Worm (Caenorhabditis elegans) whole organism, L2 larva: ENCODE measurements around the gene E02H4.7.

ENCODE experiments used
- C34F6.9 ChIP-seq: fragments of 150-350 bp; optimal IDR thresholded peaks from 2 replicates; lab custom pipeline; 2014; ENCODE audit warnings: missing biosample characterization, missing genetic modification characterization
- F13H6.1 ChIP-seq: sonication (generic microtip); optimal IDR thresholded peaks from 2 replicates; lab custom pipeline; 2016; ENCODE audit warnings: missing genetic modification characterization, missing compliant biosample characterization
- R02D3.7 ChIP-seq: fragments of 150-350 bp; optimal IDR thresholded peaks from 2 replicates; lab custom pipeline; 2014; ENCODE audit warnings: missing biosample characterization, missing genetic modification characterization
- ZK546.5 ChIP-seq: sonication (generic microtip); optimal IDR thresholded peaks from 2 replicates; lab custom pipeline; 2017; ENCODE audit warnings: missing biosample characterization, missing genetic modification characterization
- ceh-16 ChIP-seq: fragments of 150-350 bp; optimal IDR thresholded peaks from 2 replicates; lab custom pipeline; 2014; ENCODE audit warnings: missing biosample characterization, missing genetic modification characterization
- ceh-82 ChIP-seq: fragments of 150-350 bp; optimal IDR thresholded peaks from 2 replicates; lab custom pipeline; 2014; ENCODE audit warnings: missing biosample characterization, missing genetic modification characterization
- crh-2 ChIP-seq: sonication (generic microtip); optimal IDR thresholded peaks from 2 replicates; lab custom pipeline; 2017; ENCODE audit warnings: missing biosample characterization, missing genetic modification characterization
- egl-27 ChIP-seq: sonication (generic microtip); optimal IDR thresholded peaks from 3 replicates; lab custom pipeline; 2017; ENCODE audit warnings: missing biosample characterization, missing genetic modification reagents, missing genetic modification characterization
- fos-1 ChIP-seq: fragments of 150-350 bp; optimal IDR thresholded peaks from 2 replicates; lab custom pipeline; 2014; ENCODE audit warnings: missing biosample characterization, missing genetic modification characterization
- gmeb-1 ChIP-seq: fragments of 150-350 bp; optimal IDR thresholded peaks from 2 replicates; lab custom pipeline; 2014; ENCODE audit warnings: missing biosample characterization, missing genetic modification characterization
- lin-13 ChIP-seq: fragments of 150-350 bp; optimal IDR thresholded peaks from 2 replicates; lab custom pipeline; 2014; ENCODE audit warnings: missing biosample characterization, missing genetic modification reagents, missing genetic modification characterization
- lsy-2 ChIP-seq, 2 experiments: fragments of 150-350 bp in 1 of 2; sonication (generic microtip) in 1 of 2; optimal IDR thresholded peaks; 2 replicates each; lab custom pipeline; 2014 to 2017; ENCODE audit warnings: missing biosample characterization in 2 of 2, missing genetic modification characterization in 2 of 2
- mab-5 ChIP-seq: fragments of 150-350 bp; optimal IDR thresholded peaks from 2 replicates; lab custom pipeline; 2014; ENCODE audit warnings: missing biosample characterization, missing genetic modification characterization
- mdl-1 ChIP-seq, 2 experiments: fragments of 150-350 bp in 1 of 2; sonication (generic microtip) in 1 of 2; optimal IDR thresholded peaks; 2 replicates each; lab custom pipeline; 2017; ENCODE audit warnings: missing biosample characterization in 2 of 2, missing genetic modification characterization in 2 of 2
- nhr-12 ChIP-seq: fragments of 150-350 bp; optimal IDR thresholded peaks from 2 replicates; lab custom pipeline; 2014; ENCODE audit warnings: missing biosample characterization, missing genetic modification characterization
- nhr-129 ChIP-seq: fragments of 150-350 bp; optimal IDR thresholded peaks from 2 replicates; lab custom pipeline; 2014; ENCODE audit warnings: missing biosample characterization, missing genetic modification characterization
- nhr-23 ChIP-seq: fragments of 150-350 bp; optimal IDR thresholded peaks from 2 replicates; lab custom pipeline; 2014; ENCODE audit warnings: missing biosample characterization, missing genetic modification reagents, missing genetic modification characterization
- nhr-237 ChIP-seq: fragments of 150-350 bp; optimal IDR thresholded peaks from 2 replicates; lab custom pipeline; 2014; ENCODE audit warnings: missing biosample characterization, missing genetic modification characterization
- nhr-25 ChIP-seq: fragments of 150-350 bp; sonication (generic microtip); optimal IDR thresholded peaks from 3 replicates; lab custom pipeline; 2014; ENCODE audit warnings: missing biosample characterization, missing genetic modification characterization
- nhr-77 ChIP-seq: fragments of 150-350 bp; optimal IDR thresholded peaks from 2 replicates; lab custom pipeline; 2014; ENCODE audit warnings: missing biosample characterization, missing genetic modification characterization
- peb-1 ChIP-seq: fragments of 150-350 bp; optimal IDR thresholded peaks from 2 replicates; lab custom pipeline; 2014; ENCODE audit warnings: missing biosample characterization, missing genetic modification characterization
- sem-4 ChIP-seq: fragments of 150-350 bp; optimal IDR thresholded peaks from 2 replicates; lab custom pipeline; 2014; ENCODE audit warnings: missing biosample characterization, missing genetic modification reagents, missing genetic modification characterization
- skn-1 ChIP-seq: sonication (generic microtip); optimal IDR thresholded peaks from 2 replicates; lab custom pipeline; 2017; ENCODE audit warnings: missing biosample characterization, missing genetic modification characterization
- sma-3 ChIP-seq: sonication (generic microtip); optimal IDR thresholded peaks from 2 replicates; lab custom pipeline; 2016; ENCODE audit warnings: missing genetic modification reagents, missing genetic modification characterization, missing compliant biosample characterization
- sma-9 ChIP-seq, 2 experiments: fragments of 150-350 bp in 1 of 2; sonication (generic microtip) in 1 of 2; optimal IDR thresholded peaks; 2 replicates each; lab custom pipeline; 2014 to 2016; ENCODE audit warnings: missing genetic modification characterization in 2 of 2, mild to moderate bottlenecking in 1 of 2, missing biosample characterization in 1 of 2, missing compliant biosample characterization in 1 of 2, missing genetic modification reagents in 1 of 2, moderate library complexity in 1 of 2
- snpc-4 ChIP-seq: fragments of 150-350 bp; optimal IDR thresholded peaks from 2 replicates; lab custom pipeline; 2014; ENCODE audit warnings: missing biosample characterization, missing genetic modification characterization
- unc-39 ChIP-seq: fragments of 150-350 bp; optimal IDR thresholded peaks from 2 replicates; lab custom pipeline; 2014; ENCODE audit warnings: missing biosample characterization, missing genetic modification characterization
- unc-55 ChIP-seq: fragments of 150-350 bp; sonication (generic microtip); optimal IDR thresholded peaks from 3 replicates; lab custom pipeline; 2014; ENCODE audit warnings: missing biosample characterization, missing genetic modification reagents, missing genetic modification characterization
- unc-62 ChIP-seq: fragments of 150-350 bp; optimal IDR thresholded peaks from 2 replicates; lab custom pipeline; 2014; ENCODE audit warnings: missing biosample characterization, missing genetic modification reagents, missing genetic modification characterization
- zag-1 ChIP-seq: fragments of 150-350 bp; optimal IDR thresholded peaks from 2 replicates; lab custom pipeline; 2014; ENCODE audit warnings: missing biosample characterization, missing genetic modification characterization
- ztf-11 ChIP-seq: sonication (generic microtip); optimal IDR thresholded peaks from 2 replicates; lab custom pipeline; 2017; ENCODE audit warnings: missing biosample characterization, missing genetic modification characterization
- ztf-4 ChIP-seq: fragments of 150-350 bp; optimal IDR thresholded peaks from 2 replicates; lab custom pipeline; 2014; ENCODE audit warnings: missing biosample characterization, missing genetic modification characterization

E02H4.7 gene

DNA sequence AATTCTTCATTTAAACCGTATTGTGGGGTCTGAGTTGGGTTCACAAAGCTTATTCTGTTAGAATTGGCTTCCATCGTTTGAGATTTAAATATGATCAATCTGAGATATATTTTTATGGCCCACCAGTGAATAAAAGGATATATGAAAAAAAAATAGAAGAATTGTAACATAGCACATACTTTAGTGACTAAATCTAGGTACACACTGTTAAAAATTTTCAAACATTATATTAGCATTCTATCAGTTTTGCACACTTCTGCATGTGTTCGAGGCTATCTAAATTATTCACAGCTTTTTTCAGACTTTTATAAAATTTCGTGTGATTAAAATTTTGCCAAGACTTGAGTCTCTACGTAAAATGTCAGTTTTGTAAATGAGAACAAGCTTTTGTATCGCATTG, 25.5 kb downstream of the E02H4.7 start, which contains the start of gene E02H4.2:
Gene E02H4.2 (minus strand): TSS at position 101 of the 400 bp plus-strand sequence.
- TF ChIP-seq ztf-11 (tag; lab: Kevin White, UChicago) = no peak
- TF ChIP-seq ceh-16 (tag; lab: Kevin White, UChicago) = no peak
- no peak for TF ChIP-seq ceh-82 (tag; lab: Kevin White, UChicago)
- TF ChIP-seq nhr-25 (tag; lab: Kevin White, UChicago) = no peak

DNA sequence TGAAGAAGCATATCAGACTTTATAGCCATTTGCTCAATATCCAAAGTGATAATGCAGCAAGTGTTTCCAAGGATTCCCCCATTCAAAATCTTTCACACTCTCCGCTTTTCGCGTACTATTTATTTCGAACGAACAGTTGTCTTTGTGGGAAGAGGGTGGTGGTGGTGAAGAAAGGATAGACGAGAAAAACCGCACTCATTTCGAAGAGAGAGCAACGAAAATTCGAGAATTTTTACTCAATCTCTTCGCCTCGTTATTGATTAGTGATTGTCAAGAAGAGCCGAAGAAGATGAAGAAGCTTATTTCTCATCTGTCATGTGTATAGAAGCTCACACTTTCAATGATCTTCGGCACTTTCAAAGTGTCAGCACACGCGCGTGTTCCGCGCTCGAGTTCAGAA, 31.8 kb downstream of the E02H4.7 start:
- TF ChIP-seq crh-2 (tag; lab: Kevin White, UChicago) (peak; percentile 22), sma-9 (GFP tag; optimal IDR thresholded peaks at IDR 0.05; lab: Kevin White, UChicago) (peak; percentile 75), sma-9 (tag; optimal IDR thresholded peaks at IDR 0.05; lab: Kevin White, UChicago) (no peak), F13H6.1 (tag; lab: Kevin White, UChicago) (peak; percentile 87), nhr-129 (tag; lab: Kevin White, UChicago) (peak; percentile 50), egl-27 (tag; lab: Kevin White, UChicago) (no peak), C34F6.9 (tag; lab: Kevin White, UChicago) (peak; percentile 30), lsy-2 (tag; optimal IDR thresholded peaks at IDR 0.05; lab: Kevin White, UChicago) (peak in 1 of 2 experiments; percentile 51), fos-1 (tag; lab: Kevin White, UChicago) (no peak)

DNA sequence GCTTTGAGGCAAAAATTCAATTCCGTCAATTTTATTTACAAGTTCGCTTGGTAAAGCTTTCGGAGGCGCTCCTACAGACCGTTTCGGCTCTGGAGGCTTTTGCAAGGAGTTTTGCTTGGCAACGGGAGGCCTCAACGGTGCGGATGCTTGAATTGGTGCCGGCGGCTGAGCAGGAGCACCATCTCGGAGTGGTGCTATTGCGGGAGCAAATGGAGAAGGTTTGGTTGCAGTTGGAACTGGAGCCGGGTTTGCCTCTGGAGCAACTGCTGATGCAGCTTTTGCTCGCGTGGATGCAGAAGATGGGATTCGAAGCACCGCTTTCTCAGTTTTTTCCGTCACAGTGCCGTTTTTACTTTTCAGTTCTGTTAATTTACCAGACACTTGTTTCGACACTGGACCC, 33.9 kb downstream of the E02H4.7 start:
- TF ChIP-seq snpc-4 (tag; lab: Kevin White, UChicago) (no peak), R02D3.7 (tag; lab: Kevin White, UChicago) (no peak), ZK546.5 (tag; lab: Kevin White, UChicago) (no peak), mab-5 (tag; lab: Kevin White, UChicago) (no peak), ztf-11 (tag; lab: Kevin White, UChicago) (no peak), nhr-77 (no peak)
- TF ChIP-seq, all 48 proteins: peak for 0

DNA sequence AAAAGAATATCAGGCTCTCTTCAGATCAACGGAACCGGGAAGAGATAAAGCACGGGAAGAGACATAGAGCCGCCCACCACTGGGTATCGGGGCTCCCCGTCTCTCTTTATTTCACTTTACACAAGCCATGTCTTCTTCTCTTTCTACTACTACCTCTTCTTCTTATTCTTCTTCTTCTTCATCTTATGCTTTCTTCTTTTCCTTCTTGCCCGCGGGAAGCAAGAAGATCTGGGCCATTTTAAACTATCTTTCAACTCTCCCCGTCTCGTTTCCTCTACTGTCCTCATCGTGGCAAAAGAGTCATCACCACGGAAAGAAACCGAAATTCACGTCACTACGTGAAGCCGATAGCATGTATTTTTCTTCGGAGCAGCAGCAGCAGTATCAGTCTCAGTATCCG, 36.6 kb downstream of the E02H4.7 start:
- TF ChIP-seq sem-4 (tag; lab: Kevin White, UChicago) (peak; percentile 15), ztf-11 (tag; lab: Kevin White, UChicago) (no peak), nhr-129 (tag; lab: Kevin White, UChicago) (peak; percentile 47), sma-9 (GFP tag; optimal IDR thresholded peaks at IDR 0.05; lab: Kevin White, UChicago) (peak; percentile 65), sma-9 (tag; optimal IDR thresholded peaks at IDR 0.05; lab: Kevin White, UChicago) (no peak), unc-39 (tag; lab: Kevin White, UChicago) (no peak), F13H6.1 (tag; lab: Kevin White, UChicago) (peak; percentile 77), ztf-4 (tag; lab: Kevin White, UChicago) (peak; percentile 18), nhr-23 (tag; lab: Kevin White, UChicago) (no peak), skn-1 (tag; lab: Kevin White, UChicago) (no peak), lin-13 (GFP tag; lab: Kevin White, UChicago) (no peak), nhr-12 (tag; lab: Kevin White, UChicago) (no peak), ZK546.5 (tag; lab: Kevin White, UChicago) (no peak), unc-55 (GFP tag; lab: Kevin White, UChicago) (no peak), sma-3 (GFP tag; lab: Kevin White, UChicago) (no peak), unc-62 (no peak), ceh-82 (tag; lab: Kevin White, UChicago) (no peak), R02D3.7 (tag; lab: Kevin White, UChicago) (no peak), C34F6.9 (tag; lab: Kevin White, UChicago) (no peak), crh-2 (tag; lab: Kevin White, UChicago) (no peak), nhr-237 (tag; lab: Kevin White, UChicago) (no peak), mdl-1 (tag; optimal IDR thresholded peaks at IDR 0.05; lab: Kevin White, UChicago) (no peak), zag-1 (no peak), lsy-2 (tag; optimal IDR thresholded peaks at IDR 0.05; lab: Kevin White, UChicago) (peak in 1 of 2 experiments; percentile 9)
- TF ChIP-seq, all 48 proteins: peak for 6

DNA sequence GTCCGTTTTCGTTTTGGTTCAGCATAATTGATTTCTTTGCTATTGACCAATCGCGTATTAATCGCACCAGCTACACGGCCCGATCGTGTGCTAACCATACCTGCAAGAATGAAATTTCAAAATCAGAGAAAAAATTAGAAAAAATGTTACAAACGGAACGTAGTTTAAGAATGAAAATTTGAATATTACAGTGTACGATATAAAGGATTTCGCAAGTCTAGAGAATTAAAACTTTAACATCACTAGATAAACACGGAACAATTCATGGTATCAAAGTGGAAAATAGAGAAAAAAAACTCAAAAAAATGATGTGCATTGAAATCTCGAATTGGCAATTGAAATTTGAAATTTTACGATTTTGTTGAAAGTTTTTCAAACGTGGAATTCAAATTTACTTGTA, 40.5 kb downstream of the E02H4.7 start, which contains the start of gene madd-3:
Gene madd-3 (minus strand): TSS at position 101 of the 400 bp plus-strand sequence.
- no peak for TF ChIP-seq fos-1 (tag; lab: Kevin White, UChicago)
- TF ChIP-seq ztf-4 (tag; lab: Kevin White, UChicago) = no peak
- no peak for TF ChIP-seq gmeb-1 (tag; lab: Kevin White, UChicago)
- TF ChIP-seq peb-1 (tag; lab: Kevin White, UChicago) = no peak
- no peak for TF ChIP-seq lsy-2 (tag; optimal IDR thresholded peaks at IDR 0.05; lab: Kevin White, UChicago)
